Worm (Caenorhabditis elegans) whole organism, L1 larva: ENCODE results near the gene F58E6.6.
A peak's percentile ranks its signal among the peaks of the same experiment; 100 is the strongest.

Source experiments
- C04F5.9 ChIP-seq: sonication (generic microtip); optimal IDR thresholded peaks from 2 replicates; lab custom pipeline; 2016; ENCODE audit warnings: missing genetic modification characterization, missing compliant biosample characterization
- C34B4.2 ChIP-seq: sonication (generic microtip); optimal IDR thresholded peaks from 2 replicates; lab custom pipeline; 2017; ENCODE audit warnings: mild to moderate bottlenecking, missing genetic modification characterization, missing compliant biosample characterization
- F16B12.6 ChIP-seq: fragments of 150-350 bp; optimal IDR thresholded peaks from 2 replicates; lab custom pipeline; 2014; ENCODE audit warnings: missing biosample characterization, missing genetic modification characterization
- ama-1 ChIP-seq: fragments of 150-350 bp; optimal IDR thresholded peaks from 2 replicates; lab custom pipeline; 2014
- ceh-82 ChIP-seq, 3 experiments: fragments of 150-350 bp in 1 of 3; sonication (generic microtip) in 2 of 3; optimal IDR thresholded peaks; 2 replicates each; lab custom pipeline; 2014 to 2017; ENCODE audit warnings: missing biosample characterization in 3 of 3, missing genetic modification characterization in 3 of 3
- ceh-88 ChIP-seq: fragments of 200-800 bp; sonication (Bioruptor generic); IDR thresholded peaks from 2 replicates; pipeline ENCODE4 v1.3.6; 2022; ENCODE audit warnings: missing genetic modification characterization, missing compliant biosample characterization
- dsc-1 ChIP-seq: sonication (generic microtip); optimal IDR thresholded peaks from 2 replicates; lab custom pipeline; 2016; ENCODE audit warnings: mild to moderate bottlenecking, missing genetic modification characterization, missing compliant biosample characterization
- efl-3 ChIP-seq: fragments of 200-800 bp; sonication (Bioruptor generic); optimal IDR thresholded peaks from 2 replicates; lab custom pipeline; 2018; ENCODE audit warnings: mild to moderate bottlenecking, missing genetic modification characterization, missing compliant biosample characterization
- egl-27 ChIP-seq, 2 experiments: fragments of 150-350 bp in 1 of 2; sonication (generic microtip); optimal IDR thresholded peaks; 3 replicates each; lab custom pipeline; 2017 to 2018; ENCODE audit warnings: missing biosample characterization in 2 of 2, missing genetic modification characterization in 2 of 2, missing genetic modification reagents in 2 of 2
- elt-2 ChIP-seq: sonication (generic microtip); optimal IDR thresholded peaks from 2 replicates; lab custom pipeline; 2016; ENCODE audit warnings: missing genetic modification characterization, mild to moderate bottlenecking, inconsistent platforms, missing compliant biosample characterization, missing genetic modification reagents
- fkh-8 ChIP-seq: sonication (generic microtip); optimal IDR thresholded peaks from 2 replicates; lab custom pipeline; 2016; ENCODE audit warnings: mild to moderate bottlenecking, missing genetic modification characterization, missing compliant biosample characterization
- fos-1 ChIP-seq: fragments of 150-350 bp; optimal IDR thresholded peaks from 2 replicates; lab custom pipeline; 2014; ENCODE audit warnings: missing biosample characterization, missing genetic modification characterization
- grh-1 ChIP-seq: fragments of 200-800 bp; sonication (Bioruptor generic); IDR thresholded peaks from 2 replicates; pipeline ENCODE4 v1.3.6; 2022; ENCODE audit warnings: missing genetic modification reagents, missing genetic modification characterization, missing compliant biosample characterization
- hlh-17 ChIP-seq: fragments of 200-800 bp; sonication (Bioruptor generic); optimal IDR thresholded peaks from 2 replicates; lab custom pipeline; 2018; ENCODE audit warnings: missing genetic modification characterization, mild to moderate bottlenecking, missing compliant biosample characterization, moderate library complexity, borderline replicate concordance
- hlh-4 ChIP-seq: sonication (generic microtip); optimal IDR thresholded peaks from 2 replicates; lab custom pipeline; 2016; ENCODE audit warnings: mild to moderate bottlenecking, missing genetic modification characterization, missing compliant biosample characterization
- isw-1 ChIP-seq: fragments of 200-800 bp; sonication (Bioruptor generic); IDR thresholded peaks from 2 replicates; pipeline ENCODE4 v1.3.6; 2022; ENCODE audit warnings: missing genetic modification characterization, missing compliant biosample characterization
- jun-1 ChIP-seq: fragments of 150-350 bp; optimal IDR thresholded peaks from 2 replicates; lab custom pipeline; 2014; ENCODE audit warnings: missing biosample characterization, missing genetic modification reagents, missing genetic modification characterization
- lin-13 ChIP-seq: fragments of 150-350 bp; optimal IDR thresholded peaks from 2 replicates; lab custom pipeline; 2014; ENCODE audit warnings: missing biosample characterization, missing genetic modification reagents, missing genetic modification characterization
- lin-35 ChIP-seq, 2 experiments: fragments of 150-350 bp; optimal IDR thresholded peaks; 2 replicates each; lab custom pipeline; 2014; ENCODE audit warnings: missing biosample characterization in 2 of 2, missing genetic modification characterization in 2 of 2, missing genetic modification reagents in 2 of 2
- mdl-1 ChIP-seq, 2 experiments: fragments of 150-350 bp; optimal IDR thresholded peaks; 2 replicates each; lab custom pipeline; 2014 to 2017; ENCODE audit warnings: missing biosample characterization in 2 of 2, missing genetic modification characterization in 2 of 2, inconsistent platforms in 1 of 2
- mef-2 ChIP-seq: fragments of 150-350 bp; optimal IDR thresholded peaks from 2 replicates; lab custom pipeline; 2014; ENCODE audit warnings: missing biosample characterization, missing genetic modification characterization
- nhr-11 ChIP-seq: fragments of 150-350 bp; optimal IDR thresholded peaks from 2 replicates; lab custom pipeline; 2014; ENCODE audit warnings: missing biosample characterization, missing genetic modification characterization
- nhr-19 ChIP-seq: fragments of 200-800 bp; sonication (Bioruptor generic); conservative IDR thresholded peaks from 2 replicates; pipeline ENCODE4 v1.3.6; 2022; ENCODE audit warnings: missing genetic modification characterization, missing compliant biosample characterization
- nhr-20 ChIP-seq: sonication (generic microtip); optimal IDR thresholded peaks from 2 replicates; lab custom pipeline; 2016; ENCODE audit warnings: mild to moderate bottlenecking, missing genetic modification characterization, missing compliant biosample characterization
- nhr-237 ChIP-seq: fragments of 150-350 bp; optimal IDR thresholded peaks from 2 replicates; lab custom pipeline; 2014; ENCODE audit warnings: missing biosample characterization, missing genetic modification characterization
- nhr-47 ChIP-seq: sonication (generic microtip); optimal IDR thresholded peaks from 2 replicates; lab custom pipeline; 2016; ENCODE audit warnings: mild to moderate bottlenecking, missing genetic modification characterization, moderate library complexity, missing compliant biosample characterization
- nhr-90 ChIP-seq: sonication (generic microtip); optimal IDR thresholded peaks from 2 replicates; lab custom pipeline; 2016; ENCODE audit warnings: mild to moderate bottlenecking, missing genetic modification characterization, missing compliant biosample characterization; ENCODE audit not compliant: poor library complexity
- pag-3 ChIP-seq: sonication (generic microtip); optimal IDR thresholded peaks from 2 replicates; lab custom pipeline; 2017; ENCODE audit warnings: missing genetic modification characterization, mild to moderate bottlenecking, missing compliant biosample characterization, antibody characterized with exemption, borderline replicate concordance; ENCODE audit not compliant: insufficient read depth
- pax-3 ChIP-seq: fragments of 200-800 bp; sonication (Bioruptor generic); optimal IDR thresholded peaks from 2 replicates; lab custom pipeline; 2018; ENCODE audit warnings: mild to moderate bottlenecking, missing genetic modification characterization, moderate library complexity, missing compliant biosample characterization
- skn-1 ChIP-seq: fragments of 150-350 bp; optimal IDR thresholded peaks from 2 replicates; lab custom pipeline; 2014; ENCODE audit warnings: missing biosample characterization, missing genetic modification characterization
- snpc-4 ChIP-seq: fragments of 150-350 bp; optimal IDR thresholded peaks from 2 replicates; lab custom pipeline; 2014; ENCODE audit warnings: missing biosample characterization, missing genetic modification characterization
- snu-23 ChIP-seq: sonication (generic microtip); optimal IDR thresholded peaks from 2 replicates; lab custom pipeline; 2016; ENCODE audit warnings: missing genetic modification characterization, missing compliant biosample characterization
- sox-4 ChIP-seq: sonication (generic microtip); optimal IDR thresholded peaks from 2 replicates; lab custom pipeline; 2016; ENCODE audit warnings: missing genetic modification characterization, missing compliant biosample characterization
- sup-37 ChIP-seq: fragments of 200-800 bp; sonication (Bioruptor generic); optimal IDR thresholded peaks from 2 replicates; lab custom pipeline; 2018; ENCODE audit warnings: mild to moderate bottlenecking, missing genetic modification characterization, missing compliant biosample characterization
- tbx-2 ChIP-seq: sonication (generic microtip); optimal IDR thresholded peaks from 2 replicates; lab custom pipeline; 2016; ENCODE audit warnings: missing genetic modification characterization, missing compliant biosample characterization
- tlp-1 ChIP-seq: fragments of 150-350 bp; optimal IDR thresholded peaks from 2 replicates; lab custom pipeline; 2014; ENCODE audit warnings: missing biosample characterization, missing genetic modification characterization
- unc-30 ChIP-seq: sonication (generic microtip); optimal IDR thresholded peaks from 2 replicates; lab custom pipeline; 2017; ENCODE audit warnings: missing biosample characterization, missing genetic modification characterization
- unc-86 ChIP-seq: sonication (generic microtip); optimal IDR thresholded peaks from 2 replicates; lab custom pipeline; 2016; ENCODE audit warnings: missing genetic modification characterization, missing compliant biosample characterization
- xbp-1 ChIP-seq: sonication (generic microtip); optimal IDR thresholded peaks from 2 replicates; lab custom pipeline; 2016; ENCODE audit warnings: missing genetic modification characterization, missing compliant biosample characterization
- zip-4 ChIP-seq: fragments of 200-800 bp; sonication (Bioruptor generic); optimal IDR thresholded peaks from 2 replicates; lab custom pipeline; 2018; ENCODE audit warnings: mild to moderate bottlenecking, missing genetic modification characterization, moderate library complexity, missing compliant biosample characterization
- ztf-4 ChIP-seq: fragments of 150-350 bp; optimal IDR thresholded peaks from 2 replicates; lab custom pipeline; 2014; ENCODE audit warnings: missing biosample characterization, missing genetic modification characterization

The F58E6.6 gene

DNA sequence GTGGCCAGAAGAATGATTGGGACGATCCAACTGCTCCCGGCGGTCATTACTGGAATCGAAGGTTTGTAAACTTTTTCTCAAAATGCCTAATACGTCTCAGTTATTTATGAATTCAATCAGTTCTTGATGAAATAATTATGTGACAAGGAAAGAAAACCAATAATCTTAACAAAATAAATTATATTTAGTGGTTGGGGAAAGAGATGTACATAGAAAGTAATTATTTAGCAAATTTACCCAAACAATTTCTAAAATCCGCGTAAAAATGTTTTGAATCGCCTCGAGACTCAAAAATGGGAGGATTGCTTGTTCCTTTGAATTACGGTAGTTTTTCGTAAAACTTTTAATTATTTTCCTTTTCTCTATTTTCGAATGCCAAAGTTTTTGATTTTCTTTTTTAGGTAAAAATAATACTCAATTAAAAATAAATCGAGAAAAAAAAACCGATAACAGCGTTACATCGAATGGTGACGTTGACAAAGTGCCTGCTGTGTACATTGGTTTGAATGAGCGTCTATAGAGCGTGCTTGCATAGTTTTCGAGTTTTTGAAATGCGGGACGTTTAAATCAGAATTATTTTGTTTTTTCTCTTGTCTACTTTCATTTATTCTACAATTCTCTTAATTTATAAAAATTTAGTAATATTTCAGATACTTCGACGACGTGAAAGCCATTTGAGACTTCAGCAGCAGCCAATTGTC, 23.2 kb downstream of the F58E6.6 start, which contains the start of the genes aagr-3 and drap-1 (continued):
- TF ChIP-seq nhr-19 (GFP tag; lab: Robert Waterston, UW) (peak; percentile 40), nhr-11 (tag; lab: Kevin White, UChicago) (no peak), ceh-82 (tag; optimal IDR thresholded peaks at IDR 0.05; lab: Kevin White, UChicago) (peak in 1 of 3 experiments; percentile 31), hlh-4 (tag; lab: Kevin White, UChicago) (no peak), pax-3 (tag; lab: Kevin White, UChicago) (no peak), C34B4.2 (no peak), mdl-1 (tag; optimal IDR thresholded peaks at IDR 0.05; lab: Kevin White, UChicago) (peak in 1 of 2 experiments; percentile 42), grh-1 (GFP tag; lab: Robert Waterston, UW) (no peak), xbp-1 (tag; lab: Kevin White, UChicago) (peak; percentile 99), F16B12.6 (no peak), mef-2 (tag; lab: Kevin White, UChicago) (no peak), unc-30 (tag; lab: Kevin White, UChicago) (no peak), hlh-17 (GFP tag; lab: Kevin White, UChicago) (no peak), nhr-90 (peak; percentile 50), snpc-4 (tag; lab: Kevin White, UChicago) (no peak), unc-86 (no peak), lin-13 (GFP tag; lab: Kevin White, UChicago) (peak; percentile 39), ama-1 (lab: Kevin White, UChicago) (peak; percentile 37), nhr-20 (tag; lab: Kevin White, UChicago) (peak; percentile 48), skn-1 (tag; lab: Kevin White, UChicago) (peak; percentile 12), lin-35 (GFP tag; optimal IDR thresholded peaks at IDR 0.05; lab: Kevin White, UChicago) (peak; percentile 79 to 89), ceh-88 (no peak), tbx-2 (tag; lab: Kevin White, UChicago) (no peak), isw-1 (GFP tag; lab: Robert Waterston, UW) (no peak), fkh-8 (tag; lab: Kevin White, UChicago) (no peak), tlp-1 (no peak), sup-37 (no peak), egl-27 (tag; optimal IDR thresholded peaks at IDR 0.05; lab: Kevin White, UChicago) (no peak), nhr-237 (tag; lab: Kevin White, UChicago) (no peak), nhr-47 (tag; lab: Kevin White, UChicago) (peak; percentile 20), pag-3 (no peak), sox-4 (no peak)

- no peak for TF ChIP-seq zip-4
- TF ChIP-seq nhr-90: no peak
- no peak for TF ChIP-seq sup-37
- no peak for TF ChIP-seq nhr-20 (tag; lab: Kevin White, UChicago)
- peak; percentile 21 for TF ChIP-seq elt-2 (tag; lab: Kevin White, UChicago)
- TF ChIP-seq F16B12.6: no peak
- no peak for TF ChIP-seq snu-23
- TF ChIP-seq dsc-1 (tag; lab: Kevin White, UChicago): no peak
- TF ChIP-seq tbx-2 (tag; lab: Kevin White, UChicago): no peak
- TF ChIP-seq ztf-4 (tag; lab: Kevin White, UChicago): no peak
- no peak for TF ChIP-seq fos-1 (tag; lab: Kevin White, UChicago)
- TF ChIP-seq lin-35 (GFP tag; optimal IDR thresholded peaks at IDR 0.05; lab: Kevin White, UChicago): peak in 1 of 2 experiments; percentile 8
- no peak for TF ChIP-seq jun-1 (tag; lab: Kevin White, UChicago)
- no peak for TF ChIP-seq C04F5.9 (tag; lab: Kevin White, UChicago)
- no peak for TF ChIP-seq efl-3 (GFP tag; lab: Kevin White, UChicago)
- no peak for TF ChIP-seq unc-86
These were observed 27.1 kb downstream of the F58E6.6 start for ce11 chrV:9725719-9726118.
